Fruit fly (Drosophila melanogaster) Kc167 (cell line): ENCODE data around the gene mthl8.

Source experiments
- Myc ChIP-seq: fragments of >200 bp; optimal IDR thresholded peaks from 2 replicates; lab custom pipeline; 2017; ENCODE audit warnings: missing external identifiers
- Sin3A ChIP-seq: fragments of >200 bp; optimal IDR thresholded peaks from 2 replicates; lab custom pipeline; 2018; ENCODE audit warnings: missing external identifiers
- h ChIP-seq: fragments of >200 bp; optimal IDR thresholded peaks from 3 replicates; lab custom pipeline; 2018; ENCODE audit warnings: missing external identifiers
- insv ChIP-seq: fragments of >200 bp; optimal IDR thresholded peaks from 3 replicates; lab custom pipeline; 2018; ENCODE audit warnings: missing external identifiers
- psq ChIP-seq: fragments of >200 bp; optimal IDR thresholded peaks from 2 replicates; lab custom pipeline; 2017; ENCODE audit warnings: missing external identifiers
- ttk ChIP-seq: sonication (Bioruptor generic); optimal IDR thresholded peaks from 2 replicates; lab custom pipeline; 2017; ENCODE audit warnings: missing external identifiers

Gene mthl8

DNA sequence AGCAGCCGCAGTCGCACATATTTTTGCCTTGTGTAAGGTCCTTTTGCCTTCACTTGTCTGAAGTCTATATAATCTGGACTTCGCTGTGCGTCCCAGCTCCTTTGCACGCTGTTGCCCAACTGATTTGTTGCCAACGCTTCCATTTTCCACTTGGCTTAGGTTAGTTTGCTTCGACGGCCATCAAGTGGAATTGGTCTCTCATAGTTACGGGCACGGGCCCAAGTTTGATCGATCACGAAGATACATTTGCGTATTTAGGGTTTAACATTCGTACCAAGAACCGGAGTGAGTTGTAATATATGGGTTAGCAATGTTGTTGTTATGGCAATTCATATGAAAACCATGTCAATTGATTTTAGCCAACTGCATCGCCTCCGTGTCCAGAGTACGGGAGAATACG is 32.4 kb downstream of the mthl8 start, which contains the start of gene CG43149:
Gene CG43149, minus strand, starts transcription at position 101 of the 400 bp plus-strand sequence.
- TF ChIP-seq insv (lab: Kevin White, UChicago), result no peak
- TF ChIP-seq ttk (lab: Kevin White, UChicago), result no peak
- no peak for TF ChIP-seq h (lab: Kevin White, UChicago)
- no peak for TF ChIP-seq psq
- TF ChIP-seq Sin3A, result no peak
- TF ChIP-seq Myc, result no peak

DNA sequence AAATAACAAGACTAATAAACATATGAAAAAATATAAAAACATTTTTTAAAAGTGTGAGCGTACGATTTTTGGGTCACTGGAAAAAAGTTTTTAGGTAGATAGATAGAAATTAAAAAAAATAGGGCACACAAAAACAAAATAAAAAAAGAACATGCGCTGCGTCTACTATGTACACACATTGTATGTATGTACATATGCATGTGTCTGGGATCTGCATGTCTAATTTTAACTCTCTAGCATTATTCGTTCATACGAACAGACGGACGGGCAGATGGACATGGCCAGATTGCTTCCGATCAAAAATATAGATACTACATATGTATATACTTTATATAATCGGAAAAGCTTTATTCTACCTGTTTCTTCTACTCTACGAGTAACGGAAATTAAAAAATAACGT is 34.3 kb downstream of the mthl8 start:
- TF ChIP-seq h (lab: Kevin White, UChicago) (no peak), Myc (no peak), ttk (lab: Kevin White, UChicago) (no peak), Sin3A (no peak), insv (lab: Kevin White, UChicago) (no peak), psq (no peak)

dm6 chr3L:57638-58037 is 35.4 kb downstream of the mthl8 start:
- TF ChIP-seq Sin3A (no peak), psq (no peak), Myc (no peak), h (lab: Kevin White, UChicago) (no peak), ttk (lab: Kevin White, UChicago) (no peak), insv (lab: Kevin White, UChicago) (no peak)

- TF ChIP-seq psq (no peak), h (lab: Kevin White, UChicago) (no peak), insv (lab: Kevin White, UChicago) (no peak), Sin3A (no peak), ttk (lab: Kevin White, UChicago) (no peak), Myc (no peak)
Measured at dm6 chr3L:60050-60449, 37.8 kb downstream of the mthl8 start.

dm6 chr3L:60491-60890 is 38.3 kb downstream of the mthl8 start:
- no peak for TF ChIP-seq psq
- TF ChIP-seq Myc, result no peak
- TF ChIP-seq ttk (lab: Kevin White, UChicago), result no peak
- TF ChIP-seq insv (lab: Kevin White, UChicago), result no peak
- no peak for TF ChIP-seq Sin3A
- TF ChIP-seq h (lab: Kevin White, UChicago), result no peak

DNA sequence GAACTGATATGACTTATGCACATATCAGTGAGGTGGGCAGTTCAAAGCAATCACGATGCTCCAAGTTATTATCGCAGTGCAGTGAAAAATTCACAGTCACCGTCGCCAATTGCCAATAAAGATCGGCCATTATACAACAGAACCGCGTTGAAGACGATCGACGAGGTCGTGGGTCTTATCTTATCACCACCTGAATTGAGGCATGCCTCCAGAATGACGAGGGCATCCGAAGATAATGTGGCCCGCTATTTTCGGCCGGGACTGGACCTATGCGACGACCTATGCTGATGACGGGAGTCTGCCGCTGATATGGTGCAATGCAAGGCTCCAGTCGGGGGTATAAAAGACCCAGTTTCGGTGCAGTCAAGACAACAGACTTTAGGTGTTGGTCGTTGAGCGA is 43.8 kb downstream of the mthl8 start, which contains the start of gene Lsp1gamma:
Gene Lsp1gamma, plus strand, starts transcription at position 368 of the 400 bp plus-strand sequence.
- TF ChIP-seq psq (no peak), ttk (lab: Kevin White, UChicago) (no peak), Sin3A (no peak)

DNA sequence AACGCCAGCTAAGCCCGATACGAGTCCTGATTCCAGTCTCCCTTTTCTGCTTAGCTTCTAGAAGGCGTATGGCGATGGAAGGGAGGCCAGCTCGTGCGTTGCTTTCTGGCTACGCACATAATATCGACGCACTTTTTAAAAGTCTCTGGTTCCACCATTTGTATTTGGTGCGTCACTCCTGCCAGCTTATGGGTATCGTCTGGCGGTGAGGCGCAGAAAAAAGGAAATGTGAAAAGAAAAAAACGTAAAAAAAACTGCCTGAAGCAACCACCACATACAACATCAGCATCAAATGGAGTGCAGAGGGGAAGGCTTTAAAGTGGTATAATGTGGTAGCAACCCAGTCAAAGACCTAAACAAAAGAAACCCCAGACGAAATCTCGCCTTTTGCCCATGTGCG is 47.1 kb downstream of the mthl8 start:
- TF ChIP-seq Myc (no peak), Sin3A (no peak), ttk (lab: Kevin White, UChicago) (no peak), h (lab: Kevin White, UChicago) (no peak), psq (no peak), insv (lab: Kevin White, UChicago) (no peak)

DNA sequence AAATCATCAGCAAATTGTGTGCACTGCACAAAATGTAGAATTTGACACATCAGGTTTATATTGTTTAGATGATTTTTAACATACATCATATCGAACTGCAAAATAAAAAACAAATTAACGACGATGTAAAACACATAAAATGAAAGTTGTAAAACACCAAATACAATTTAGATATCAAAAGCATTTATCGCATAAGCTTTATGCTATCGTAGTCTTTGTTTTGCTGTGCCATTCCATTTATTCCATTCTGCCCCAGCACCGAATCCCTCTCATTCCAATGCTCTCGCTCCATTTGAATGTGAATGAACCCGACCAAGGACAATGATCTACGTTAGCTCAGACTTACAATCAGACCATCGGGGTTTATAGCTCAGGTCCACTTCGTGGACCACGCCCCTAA is 49.0 kb downstream of the mthl8 start:
- TF ChIP-seq ttk (lab: Kevin White, UChicago) (no peak), Myc (no peak), h (lab: Kevin White, UChicago) (no peak), Sin3A (no peak), insv (lab: Kevin White, UChicago) (no peak), psq (no peak)

dm6 chr3L:73352-74147 is 51.3 kb downstream of the mthl8 start:
- TF ChIP-seq insv (lab: Kevin White, UChicago) (no peak), Sin3A (no peak), Myc (no peak), h (lab: Kevin White, UChicago) (no peak), psq (no peak), ttk (lab: Kevin White, UChicago) (no peak)

DNA sequence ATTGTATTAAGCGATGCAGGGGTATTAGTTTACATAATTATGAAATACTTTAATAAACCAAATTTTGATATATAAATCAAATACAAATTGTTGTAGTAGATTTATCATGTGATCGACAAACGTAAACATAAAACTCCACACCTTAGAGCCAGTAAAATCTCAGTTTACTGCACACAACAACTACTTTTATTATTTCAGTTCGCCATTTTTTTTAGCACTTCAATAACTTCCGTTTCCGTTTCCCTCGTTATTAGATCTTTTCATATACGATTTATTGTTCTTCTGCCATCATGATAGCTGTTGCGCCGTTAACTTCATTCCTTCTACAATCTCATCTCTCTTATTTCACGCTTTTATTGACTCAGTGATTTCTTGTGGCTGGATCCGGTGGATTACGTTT is 53.0 kb downstream of the mthl8 start, which contains the start of gene CG13405:
Gene CG13405, minus strand, starts transcription at position 101 of the 400 bp plus-strand sequence.
- no peak for TF ChIP-seq psq
- no peak for TF ChIP-seq Myc
- TF ChIP-seq ttk (lab: Kevin White, UChicago), result no peak
